Fruit fly (Drosophila melanogaster) whole organism: ENCODE data around the gene CG9795.

ENCODE experiments used
- Dll ChIP-seq: fragments of >200 bp; optimal IDR thresholded peaks from 2 replicates; lab custom pipeline; 2017
- EcR ChIP-seq, 2 experiments: fragments of >200 bp; optimal IDR thresholded peaks; 2 replicates each; lab custom pipeline; 2017; ENCODE audit warnings: missing biosample characterization in 2 of 2, missing genetic modification characterization in 2 of 2, missing genetic modification reagents in 2 of 2
- usp ChIP-seq: fragments of >200 bp; optimal IDR thresholded peaks from 2 replicates; lab custom pipeline; 2017; ENCODE audit warnings: missing biosample characterization, missing genetic modification characterization, mixed read lengths

- no peak for TF ChIP-seq Dll
- no peak for TF ChIP-seq usp (GFP tag; lab: Kevin White, UChicago)
- TF ChIP-seq EcR (GFP tag; optimal IDR thresholded peaks at IDR 0.05; lab: Kevin White, UChicago), result no peak
Measured at dm6 chr3R:4362010-4362409, 42.5 kb downstream of the CG9795 start.
